Worm (Caenorhabditis elegans): Measurements from ENCODE around the gene flp-26.

- TF ChIP-seq aly-1 (tag; optimal IDR thresholded peaks at IDR 0.05) = no peak
- no peak for TF ChIP-seq ama-1 (optimal IDR thresholded peaks at IDR 0.05)
- TF ChIP-seq flt-1 (GFP tag; IDR thresholded peaks at IDR 0.05) = no peak
- TF ChIP-seq pes-1 (GFP tag; IDR thresholded peaks at IDR 0.05) = no peak
- no peak for TF ChIP-seq hmg-4 (GFP tag; optimal IDR thresholded peaks at IDR 0.05)
- TF ChIP-seq F13C5.2 (tag; optimal IDR thresholded peaks at IDR 0.05) = no peak
- no peak for TF ChIP-seq tbx-37 (GFP tag; conservative IDR thresholded peaks at IDR 0.05)
- TF ChIP-seq sea-1 (GFP tag; conservative IDR thresholded peaks at IDR 0.05) = no peak
These were observed 21.4 kb downstream of the flp-26 start, which contains the start of gene ubc-17 for ce11 chrX:7050290-7050689.
